Worm (Caenorhabditis elegans): ENCODE data around the gene pho-13.

DNA sequence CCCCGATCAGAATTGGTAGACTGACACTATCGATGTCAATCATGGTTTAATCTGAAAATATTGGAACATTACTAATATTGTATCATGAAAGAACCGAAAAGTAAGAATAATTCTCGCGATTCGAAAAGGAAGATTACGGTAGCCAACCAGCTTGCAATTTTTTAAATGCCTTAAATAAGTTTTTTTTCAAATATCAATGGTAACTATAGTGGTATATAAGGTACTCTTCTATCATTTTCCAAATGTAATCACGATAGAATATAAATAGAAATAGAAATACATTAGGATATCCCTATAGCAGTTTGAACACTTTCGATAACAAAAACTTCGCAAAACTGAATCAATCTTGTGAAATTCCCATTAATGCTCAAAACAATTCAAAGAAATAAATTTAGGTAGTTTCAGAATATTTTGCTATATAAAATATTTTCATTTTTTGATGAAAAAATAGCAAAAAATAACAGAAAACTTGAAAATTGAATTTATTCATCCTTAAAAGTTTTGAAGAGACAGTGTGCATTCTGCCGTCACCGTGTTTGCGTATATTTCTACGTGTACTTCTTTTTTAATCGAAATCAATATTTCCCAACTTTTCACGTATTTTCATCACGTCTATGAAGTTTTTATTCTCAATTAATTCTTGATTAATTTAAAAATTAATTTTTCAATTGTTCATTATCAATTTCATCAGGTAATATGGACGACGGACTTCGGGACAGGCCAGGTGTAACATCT, 4.0 kb upstream of the pho-13 start, which contains the start of the genes F46C5.9 and rer-1:
- TF ChIP-seq tra-4 (tag; optimal IDR thresholded peaks at IDR 0.05) (no peak), sea-1 (GFP tag; conservative IDR thresholded peaks at IDR 0.05) (no peak), ets-7 (tag; optimal IDR thresholded peaks at IDR 0.05) (no peak), F13C5.2 (tag; optimal IDR thresholded peaks at IDR 0.05) (no peak), tbx-11 (GFP tag; IDR thresholded peaks at IDR 0.05) (no peak), hnd-1 (tag; optimal IDR thresholded peaks at IDR 0.05) (no peak), hmg-4 (GFP tag; optimal IDR thresholded peaks at IDR 0.05) (no peak), pes-1 (GFP tag; IDR thresholded peaks at IDR 0.05) (no peak)

All from whole organism, early embryonic.